Worm (Caenorhabditis elegans): ENCODE data around the gene ZK721.3.

The ZK721.3 gene

DNA sequence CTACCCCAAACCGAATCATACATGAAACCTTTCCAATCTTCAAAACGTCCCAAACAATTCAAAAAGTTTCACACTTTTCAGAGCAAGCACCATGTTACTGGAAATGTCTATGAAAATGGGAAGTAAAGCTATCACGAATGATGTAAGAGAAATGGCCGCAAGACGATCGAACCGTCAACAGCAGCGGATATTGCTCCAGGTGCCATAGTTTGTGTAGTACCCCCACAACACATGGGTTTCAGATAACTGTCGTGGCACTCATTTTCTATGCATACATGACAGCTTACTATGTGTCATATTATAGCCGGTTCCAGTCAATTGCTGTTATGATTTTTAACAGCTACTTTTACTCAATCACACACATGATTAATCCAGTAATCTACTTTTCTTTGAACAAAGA lies at the start of gene ZK721.3:
ZK721.3 (plus strand) TSS at position 301 of the 400 bp plus-strand sequence.
- no peak for TF ChIP-seq elt-1 (tag; optimal IDR thresholded peaks at IDR 0.05)
- TF ChIP-seq Y55F3AM.14 (GFP tag; optimal IDR thresholded peaks at IDR 0.05): no peak
- TF ChIP-seq elt-3 (tag; optimal IDR thresholded peaks at IDR 0.05): no peak
- TF ChIP-seq sma-3 (GFP tag; optimal IDR thresholded peaks at IDR 0.05): no peak
- TF ChIP-seq mab-5 (tag; optimal IDR thresholded peaks at IDR 0.05): no peak
- TF ChIP-seq ztf-11 (tag; optimal IDR thresholded peaks at IDR 0.05): no peak
- TF ChIP-seq ama-1 (optimal IDR thresholded peaks at IDR 0.05): no peak
- TF ChIP-seq alr-1 (tag; optimal IDR thresholded peaks at IDR 0.05): no peak
- TF ChIP-seq nhr-129 (tag; optimal IDR thresholded peaks at IDR 0.05): no peak
- TF ChIP-seq gmeb-1 (tag; optimal IDR thresholded peaks at IDR 0.05): no peak

DNA sequence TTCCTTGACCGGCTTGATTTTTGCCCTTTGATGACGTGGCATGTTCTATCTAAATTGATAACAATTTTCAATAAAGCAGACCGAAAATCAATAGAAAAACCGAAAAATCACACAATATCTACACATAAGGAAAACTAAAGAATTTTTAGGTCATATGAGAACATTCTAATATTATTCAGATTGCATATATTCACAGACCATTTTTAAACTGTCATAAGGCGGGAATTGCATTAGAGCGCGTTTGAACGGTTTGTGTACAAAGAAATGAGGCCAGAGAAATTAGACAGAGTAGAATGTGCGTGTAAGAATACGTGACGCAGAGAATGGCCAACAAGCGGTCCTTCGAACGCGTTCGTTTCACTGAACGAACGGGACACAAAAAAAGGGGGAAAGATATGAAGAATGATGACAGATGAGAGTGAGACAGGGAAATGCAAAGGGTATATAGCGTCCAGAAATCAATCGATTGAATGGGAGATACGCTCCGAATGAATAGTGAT lies 47.3 kb upstream of the ZK721.3 start, which contains the start of gene M02D8.3:
M02D8.3 (minus strand) TSS at position 51 of the 500 bp plus-strand sequence.
- TF ChIP-seq lsy-2 (tag; optimal IDR thresholded peaks at IDR 0.05) (peak in 1 of 2 experiments; percentile 61), ztf-4 (tag; optimal IDR thresholded peaks at IDR 0.05) (no peak), fos-1 (tag; optimal IDR thresholded peaks at IDR 0.05) (peak; percentile 55), crh-2 (tag; optimal IDR thresholded peaks at IDR 0.05) (peak; percentile 58), alr-1 (tag; optimal IDR thresholded peaks at IDR 0.05) (no peak), sma-9 (GFP tag; optimal IDR thresholded peaks at IDR 0.05) (peak; percentile 5), sma-9 (tag; optimal IDR thresholded peaks at IDR 0.05) (no peak), elt-1 (tag; optimal IDR thresholded peaks at IDR 0.05) (no peak), nhr-21 (tag; optimal IDR thresholded peaks at IDR 0.05) (peak; percentile 36), C34F6.9 (tag; optimal IDR thresholded peaks at IDR 0.05) (peak; percentile 55), sem-4 (tag; optimal IDR thresholded peaks at IDR 0.05) (peak; percentile 17), nhr-129 (tag; optimal IDR thresholded peaks at IDR 0.05) (peak; percentile 47)

DNA sequence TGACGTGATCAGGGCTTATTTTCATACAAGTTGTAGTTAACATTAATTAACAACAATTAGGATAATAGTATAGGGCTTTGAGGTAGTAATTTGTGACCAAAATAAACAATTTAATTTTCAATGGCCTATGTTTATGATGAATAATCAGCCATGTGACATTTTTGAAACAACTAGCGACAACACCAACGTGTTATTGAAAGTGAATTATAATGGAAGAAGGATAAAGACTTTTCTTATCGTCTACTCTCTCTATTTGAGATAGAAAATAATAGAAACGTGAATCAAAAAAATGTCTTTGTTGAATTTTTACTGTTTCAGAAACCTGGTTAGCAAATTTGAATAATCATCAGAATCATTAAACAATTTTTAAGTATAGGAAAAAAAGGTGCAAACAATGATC lies 46.5 kb upstream of the ZK721.3 start:
- TF ChIP-seq aly-2 (tag; optimal IDR thresholded peaks at IDR 0.05) (no peak), mab-5 (tag; optimal IDR thresholded peaks at IDR 0.05) (no peak), Y55F3AM.14 (GFP tag; optimal IDR thresholded peaks at IDR 0.05) (no peak), lin-39 (tag; optimal IDR thresholded peaks at IDR 0.05) (no peak), unc-62 (GFP tag; optimal IDR thresholded peaks at IDR 0.05) (no peak), nhr-129 (tag; optimal IDR thresholded peaks at IDR 0.05) (no peak), mbf-1 (tag; optimal IDR thresholded peaks at IDR 0.05) (no peak), egl-27 (tag; optimal IDR thresholded peaks at IDR 0.05) (no peak)

DNA sequence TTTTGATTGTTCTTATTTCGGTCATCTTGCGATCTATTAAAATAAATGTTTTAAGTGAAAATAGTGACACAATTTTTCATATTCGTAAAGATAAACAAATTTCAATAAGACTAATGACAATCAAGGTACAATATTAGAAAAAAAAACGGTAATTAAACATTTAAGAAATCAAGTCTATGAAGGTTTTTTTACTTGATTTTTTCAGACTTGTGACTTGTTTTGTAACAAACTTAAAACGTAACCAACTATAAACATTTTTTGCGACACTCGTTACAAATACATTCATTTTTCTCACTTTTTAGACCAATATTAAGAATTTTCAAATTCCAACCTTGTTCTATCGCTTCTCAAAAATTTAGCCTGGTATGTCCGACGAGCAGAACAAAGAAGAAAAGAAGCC lies 45.0 kb upstream of the ZK721.3 start, which contains the start of gene M02D8.2:
M02D8.2 (plus strand) TSS at position 301 of the 400 bp plus-strand sequence.
- no peak for TF ChIP-seq nhr-6 (tag; optimal IDR thresholded peaks at IDR 0.05)
- no peak for TF ChIP-seq lin-13 (GFP tag; optimal IDR thresholded peaks at IDR 0.05)
- no peak for TF ChIP-seq ztf-1 (GFP tag; conservative IDR thresholded peaks at IDR 0.05)

DNA sequence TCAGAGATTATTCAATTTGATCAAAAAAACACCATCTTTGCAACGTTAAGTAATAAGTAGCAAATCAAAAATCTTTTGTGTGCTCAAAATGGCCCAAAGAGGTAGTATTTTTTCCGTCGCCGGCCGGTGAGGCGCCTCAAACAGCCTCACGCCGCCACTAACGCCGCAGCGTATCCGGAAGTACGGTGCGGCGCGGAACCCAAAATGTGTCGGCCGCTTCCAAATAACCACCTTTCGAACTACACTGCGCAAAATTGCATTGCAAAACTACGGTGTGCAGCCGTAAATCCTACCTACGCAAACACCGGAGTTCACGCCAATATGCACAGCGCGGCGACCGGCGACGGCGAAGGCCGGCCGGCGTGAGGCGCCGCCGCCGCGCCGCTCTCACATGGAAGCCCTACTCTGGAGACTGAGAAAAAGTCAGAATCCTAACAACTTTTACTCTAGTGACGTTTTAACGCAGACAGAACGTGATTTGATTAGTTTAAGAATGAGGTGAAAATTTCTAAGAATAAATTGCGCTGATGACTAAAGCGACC lies 42.6 kb upstream of the ZK721.3 start:
- TF ChIP-seq snpc-4 (tag; optimal IDR thresholded peaks at IDR 0.05): peak; percentile 1
- TF ChIP-seq lsy-2 (tag; optimal IDR thresholded peaks at IDR 0.05): no peak
- TF ChIP-seq unc-39 (tag; optimal IDR thresholded peaks at IDR 0.05): no peak

DNA sequence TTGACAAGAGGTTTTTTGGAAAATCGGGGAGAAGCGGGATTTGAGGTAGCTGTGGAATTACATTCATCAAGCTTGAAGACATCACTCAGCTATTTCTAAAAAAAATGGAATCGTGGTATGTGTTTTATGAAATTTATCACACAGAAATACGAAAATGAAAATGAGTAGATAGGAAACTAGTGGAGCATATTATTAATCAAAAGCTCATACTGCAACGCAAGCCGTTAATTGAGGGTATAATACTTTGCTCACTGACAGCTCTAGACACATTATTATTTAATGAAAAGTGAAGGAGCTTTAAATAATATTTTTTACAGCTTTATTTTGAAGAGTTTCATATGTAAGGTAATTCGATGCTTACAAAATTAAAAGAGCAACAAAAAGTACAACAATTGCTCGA lies 41.4 kb upstream of the ZK721.3 start, which contains the start of gene M02D8.7:
M02D8.7 (minus strand) TSS at position 101 of the 400 bp plus-strand sequence.
- TF ChIP-seq nhr-21 (tag; optimal IDR thresholded peaks at IDR 0.05) (no peak), F13H6.1 (tag; optimal IDR thresholded peaks at IDR 0.05) (no peak), nhr-25 (tag; optimal IDR thresholded peaks at IDR 0.05) (no peak), sma-3 (GFP tag; optimal IDR thresholded peaks at IDR 0.05) (no peak), blmp-1 (tag; optimal IDR thresholded peaks at IDR 0.05; ENCODE audit: insufficient read depth) (no peak), lin-11 (tag; optimal IDR thresholded peaks at IDR 0.05) (no peak), nhr-237 (tag; optimal IDR thresholded peaks at IDR 0.05) (no peak), nhr-6 (tag; optimal IDR thresholded peaks at IDR 0.05) (no peak), lin-39 (tag; optimal IDR thresholded peaks at IDR 0.05) (no peak), nhr-77 (tag; optimal IDR thresholded peaks at IDR 0.05) (no peak), dmd-4 (tag; optimal IDR thresholded peaks at IDR 0.05) (no peak), ztf-11 (tag; optimal IDR thresholded peaks at IDR 0.05) (no peak), ZK546.5 (tag; optimal IDR thresholded peaks at IDR 0.05) (no peak), gmeb-1 (tag; optimal IDR thresholded peaks at IDR 0.05) (no peak), sem-4 (tag; optimal IDR thresholded peaks at IDR 0.05) (no peak), crh-2 (tag; optimal IDR thresholded peaks at IDR 0.05) (no peak), unc-39 (tag; optimal IDR thresholded peaks at IDR 0.05) (no peak), fos-1 (tag; optimal IDR thresholded peaks at IDR 0.05) (no peak), unc-55 (GFP tag; optimal IDR thresholded peaks at IDR 0.05) (no peak)

All from whole organism, L2 larva.